Worm (Caenorhabditis elegans): Measurements from ENCODE around the gene Y57G7A.5.

The Y57G7A.5 gene

DNA sequence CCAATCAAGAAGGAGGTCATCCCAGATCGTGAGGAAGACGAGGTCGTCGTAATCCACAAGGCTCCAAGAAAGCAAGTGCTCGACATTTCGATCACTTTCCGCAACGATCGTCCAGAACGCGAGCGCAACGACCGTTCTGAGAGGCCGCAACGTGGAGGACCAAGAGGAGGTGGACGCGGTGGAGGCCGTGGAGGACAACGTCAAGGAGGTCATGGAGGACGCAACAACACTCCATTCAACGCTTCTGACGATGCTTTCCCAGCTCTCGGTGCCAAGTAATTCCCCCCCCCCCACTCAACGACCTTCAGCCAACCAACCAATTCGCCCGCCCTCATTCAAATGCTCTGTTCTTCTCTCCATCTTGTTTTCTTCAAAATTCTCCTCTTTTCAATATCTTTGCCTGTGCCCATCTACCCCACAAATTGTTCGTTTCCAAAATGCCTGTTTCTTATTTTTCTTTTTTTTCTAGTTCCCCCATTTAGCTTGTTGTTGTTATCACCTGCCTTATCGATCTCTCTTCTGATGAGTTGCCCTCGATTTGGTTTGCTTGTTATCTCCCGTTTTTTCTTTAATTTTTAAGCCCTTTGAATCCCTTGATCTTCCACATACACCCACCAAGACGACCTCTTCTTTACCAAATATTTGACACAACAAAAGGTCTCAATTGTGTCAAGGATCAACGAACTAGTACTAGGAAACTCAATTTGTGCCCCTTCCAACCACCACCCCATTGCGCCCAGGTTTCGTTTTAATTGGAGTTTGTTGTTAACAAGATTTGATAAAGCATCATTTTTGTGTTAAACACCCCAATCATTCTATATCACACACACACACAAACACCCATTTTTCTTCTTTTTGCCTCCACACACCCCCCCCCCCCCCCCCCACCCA, 47.2 kb upstream of the Y57G7A.5 start:
- TF ChIP-seq dmd-9 (GFP tag; IDR thresholded peaks at IDR 0.05) (no peak), aha-1 (tag) (peak; percentile 34), ama-1 (optimal IDR thresholded peaks at IDR 0.05) (no peak), madf-5 (GFP tag; IDR thresholded peaks at IDR 0.05) (0 out of 4 replicates have a peak, but pooled peaks of 1 of the 2 experiments have one; percentile 53), lin-13 (GFP tag; optimal IDR thresholded peaks at IDR 0.05) (peak; percentile 6), ctbp-1 (GFP tag; IDR thresholded peaks at IDR 0.05) (no peak), dmd-6 (GFP tag; IDR thresholded peaks at IDR 0.05) (no peak), Y105C5A.15 (GFP tag; IDR thresholded peaks at IDR 0.05) (0 out of 2 replicates have a peak, but pooled peaks have one; percentile 10), set-16 (GFP tag; IDR thresholded peaks at IDR 0.05) (peak; percentile 55), unc-62 (GFP tag; optimal IDR thresholded peaks at IDR 0.05 in 1 of 2) (no peak), unc-62 (tag; optimal IDR thresholded peaks at IDR 0.05) (no peak), lin-39 (tag; optimal IDR thresholded peaks at IDR 0.05) (no peak), ZK546.5 (tag; optimal IDR thresholded peaks at IDR 0.05) (no peak), unc-39 (tag; optimal IDR thresholded peaks at IDR 0.05) (no peak)

DNA sequence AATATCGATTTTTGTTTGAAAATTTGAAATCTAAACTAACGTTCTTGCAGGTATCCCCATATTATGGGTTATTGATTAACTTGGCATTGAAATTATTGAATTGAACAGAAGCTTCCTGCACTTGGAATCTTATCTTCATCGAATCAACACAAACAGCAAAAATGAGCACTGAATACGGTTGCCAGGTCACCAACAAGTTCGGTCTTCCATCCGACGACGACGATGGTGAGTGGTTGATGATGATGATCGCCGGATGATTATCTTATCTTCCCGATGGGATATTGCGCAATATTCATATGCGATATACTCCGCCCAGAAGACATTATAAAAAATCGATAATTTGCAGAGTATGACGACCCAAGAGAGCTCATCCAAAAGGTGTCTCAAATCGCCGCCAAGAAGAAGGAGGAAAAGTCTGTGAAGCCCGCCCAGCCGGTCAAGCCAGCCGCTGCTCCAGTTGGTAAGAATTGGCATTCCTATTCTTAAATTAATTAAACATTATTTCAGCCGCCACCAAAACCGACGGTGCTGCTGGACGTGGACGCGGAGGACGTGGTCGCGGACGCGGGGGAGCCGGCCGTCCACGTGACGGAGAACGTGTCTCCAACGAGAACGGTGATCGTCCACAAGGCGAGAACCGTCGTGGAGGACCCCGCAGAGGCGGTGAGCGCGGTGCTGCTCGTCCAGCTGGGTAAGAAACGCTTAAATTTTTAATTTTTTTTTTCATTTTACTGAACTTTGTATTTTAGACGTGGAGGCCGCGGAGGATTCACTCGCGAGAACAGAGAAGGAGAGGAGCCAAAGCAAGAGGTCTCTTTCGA, 45.9 kb upstream of the Y57G7A.5 start, which contains the start of gene vig-1:
Gene vig-1 (plus strand): TSS at position 51 of the 821 bp plus-strand sequence.
- no peak for TF ChIP-seq fkh-10 (GFP tag; optimal IDR thresholded peaks at IDR 0.05)
- TF ChIP-seq madf-9 (GFP tag; conservative IDR thresholded peaks at IDR 0.05), result no peak
- no peak for TF ChIP-seq ceh-32 (tag; optimal IDR thresholded peaks at IDR 0.05; ENCODE audit: poor library complexity)
- TF ChIP-seq mxl-2 (GFP tag; conservative IDR thresholded peaks at IDR 0.05), result no peak
- no peak for TF ChIP-seq saeg-2 (GFP tag; IDR thresholded peaks at IDR 0.05)
- no peak for TF ChIP-seq ceh-62 (tag; optimal IDR thresholded peaks at IDR 0.05)
- TF ChIP-seq set-16 (GFP tag; IDR thresholded peaks at IDR 0.05), result peak; percentile 92
- TF ChIP-seq mxl-3 (GFP tag; optimal IDR thresholded peaks at IDR 0.05), result no peak
- TF ChIP-seq vab-7 (GFP tag; IDR thresholded peaks at IDR 0.05), result no peak; the same call in 1 of the 2 replicates
- no peak for TF ChIP-seq jun-1 (tag; optimal IDR thresholded peaks at IDR 0.05)
- TF ChIP-seq rbr-2 (tag; optimal IDR thresholded peaks at IDR 0.05), result no peak
- no peak for TF ChIP-seq attf-4 (tag; optimal IDR thresholded peaks at IDR 0.05)
- peak; percentile 49 for TF ChIP-seq ceh-28 (tag; optimal IDR thresholded peaks at IDR 0.05)
- 0 out of 4 replicates have a peak, but pooled peaks of 1 of the 2 experiments have one; percentile 5 for TF ChIP-seq madf-5 (GFP tag; IDR thresholded peaks at IDR 0.05)
- 0 out of 2 replicates have a peak, but pooled peaks have one; percentile 11 for TF ChIP-seq daf-8 (GFP tag; IDR thresholded peaks at IDR 0.05)
- TF ChIP-seq php-3 (GFP tag; IDR thresholded peaks at IDR 0.05), result no peak
- no peak for TF ChIP-seq ztf-11 (tag; optimal IDR thresholded peaks at IDR 0.05)
- no peak for TF ChIP-seq F44E2.7 (GFP tag; IDR thresholded peaks at IDR 0.05)
- TF ChIP-seq nhr-102 (tag; optimal IDR thresholded peaks at IDR 0.05), result no peak
- no peak for TF ChIP-seq ZK337.2 (GFP tag; IDR thresholded peaks at IDR 0.05)
- TF ChIP-seq ctbp-1 (GFP tag; IDR thresholded peaks at IDR 0.05), result no peak
- no peak for TF ChIP-seq ama-1 (optimal IDR thresholded peaks at IDR 0.05)
- no peak for TF ChIP-seq nhr-41 (GFP tag; IDR thresholded peaks at IDR 0.05)
- no peak for TF ChIP-seq lin-15B (tag; optimal IDR thresholded peaks at IDR 0.05)
- no peak for TF ChIP-seq F37D6.2 (tag; optimal IDR thresholded peaks at IDR 0.05)
- TF ChIP-seq daf-16 (GFP tag; optimal IDR thresholded peaks at IDR 0.05), result no peak
- TF ChIP-seq daf-16 (tag; optimal IDR thresholded peaks at IDR 0.05), result no peak
- TF ChIP-seq sdz-12 (GFP tag; optimal IDR thresholded peaks at IDR 0.05), result no peak
- no peak for TF ChIP-seq aha-1 (tag)
- TF ChIP-seq cey-2 (tag; optimal IDR thresholded peaks at IDR 0.05; ENCODE audit: borderline replicate concordance, insufficient read depth), result no peak
- TF ChIP-seq nhr-11 (tag; optimal IDR thresholded peaks at IDR 0.05), result no peak
- TF ChIP-seq unc-62 (GFP tag; optimal IDR thresholded peaks at IDR 0.05 in 1 of 2), result no peak
- no peak for TF ChIP-seq unc-62 (tag; optimal IDR thresholded peaks at IDR 0.05)
- TF ChIP-seq T20F7.1 (GFP tag; optimal IDR thresholded peaks at IDR 0.05), result no peak
- 0 out of 2 replicates have a peak, but pooled peaks have one; percentile 24 for TF ChIP-seq zfp-3 (GFP tag; conservative IDR thresholded peaks at IDR 0.05)
- TF ChIP-seq Y48G9A.11 (GFP tag; IDR thresholded peaks at IDR 0.05), result no peak
